Worm (Caenorhabditis elegans): ENCODE data around the gene fbxa-150.
"Not testable (repeated sequence)": the region's sequence is repeated elsewhere in the genome, so short reads cannot be mapped to it uniquely, and the experiment has no call there.

DNA sequence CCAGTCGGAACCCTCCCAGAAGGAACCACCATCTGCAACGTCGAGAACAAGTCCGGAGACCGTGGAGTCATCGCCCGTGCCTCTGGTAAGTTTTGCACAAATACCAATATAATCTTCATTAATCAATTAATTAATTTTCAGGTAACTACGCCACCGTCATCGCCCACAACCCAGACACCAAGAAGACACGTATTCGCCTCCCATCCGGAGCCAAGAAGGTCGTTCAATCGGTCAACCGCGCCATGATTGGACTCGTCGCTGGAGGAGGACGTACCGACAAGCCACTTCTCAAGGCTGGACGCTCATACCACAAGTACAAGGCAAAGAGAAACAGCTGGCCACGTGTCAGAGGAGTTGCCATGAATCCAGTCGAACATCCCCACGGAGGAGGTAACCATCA is 42.2 kb upstream of the fbxa-150 start:
- TF ChIP-seq ceh-27 (GFP tag; optimal IDR thresholded peaks at IDR 0.05); B0261.1 (tag; optimal IDR thresholded peaks at IDR 0.05); mes-4 (tag; optimal IDR thresholded peaks at IDR 0.05); ZK185.1 (tag; optimal IDR thresholded peaks at IDR 0.05; ENCODE audit: poor library complexity, severe bottlenecking); Y53G8AR.9 (GFP tag; conservative IDR thresholded peaks at IDR 0.05); hrde-1 (tag; optimal IDR thresholded peaks at IDR 0.05; ENCODE audit: borderline replicate concordance); dpl-1 (GFP tag; optimal IDR thresholded peaks at IDR 0.05); nfya-1 (tag; optimal IDR thresholded peaks at IDR 0.05; ENCODE audit: borderline replicate concordance, insufficient read depth); Y53F4B.3 (GFP tag; IDR thresholded peaks at IDR 0.05); unc-62 (GFP tag; optimal IDR thresholded peaks at IDR 0.05); die-1 (tag; optimal IDR thresholded peaks at IDR 0.05): not testable (repeated sequence)
